Worm (Caenorhabditis elegans) whole organism, midembryonic: Measurements from ENCODE around the gene Y71H2B.8.

Source experiments
- cog-1 ChIP-seq: sonication (generic microtip); optimal IDR thresholded peaks from 2 replicates; lab custom pipeline; 2016; ENCODE audit warnings: missing genetic modification characterization, missing compliant biosample characterization
- flt-1 ChIP-seq: fragments of 200-800 bp; sonication (Bioruptor generic); IDR thresholded peaks from 2 replicates; pipeline ENCODE4 v1.3.6; 2022; ENCODE audit warnings: missing genetic modification characterization, missing compliant biosample characterization
- klf-2 ChIP-seq: fragments of 200-800 bp; sonication (Bioruptor generic); conservative IDR thresholded peaks from 2 replicates; pipeline ENCODE4 v1.3.6; 2022; ENCODE audit warnings: missing genetic modification reagents, missing genetic modification characterization, missing compliant biosample characterization

DNA sequence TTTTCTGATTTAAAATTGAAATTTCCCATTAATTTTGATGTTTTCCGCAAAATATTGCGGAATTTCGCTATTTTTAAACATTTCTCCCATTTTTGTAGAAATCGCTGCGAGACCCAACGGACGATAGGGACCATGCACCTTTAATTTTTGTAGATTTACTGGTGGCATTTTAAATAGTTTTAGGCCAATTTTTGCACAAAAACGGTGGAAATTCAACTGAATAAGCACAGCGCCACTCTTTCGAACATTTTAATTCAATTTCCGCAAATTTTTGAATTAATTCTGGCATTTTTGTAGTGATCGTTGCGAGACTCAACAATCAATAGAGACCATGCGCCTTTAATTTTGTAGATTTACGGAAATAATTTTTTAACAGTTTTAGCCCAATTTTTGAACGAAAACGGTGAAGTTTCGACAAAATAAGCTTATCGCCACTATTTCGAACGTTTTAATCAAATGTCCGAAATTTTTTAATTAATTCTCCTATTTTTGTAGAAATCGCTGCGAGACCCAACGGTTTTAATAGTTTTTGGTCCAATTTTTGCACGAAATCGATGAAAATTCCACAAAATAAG is 19.5 kb downstream of the Y71H2B.8 start:
- TF ChIP-seq cog-1: no peak
- TF ChIP-seq klf-2 (GFP tag; lab: Robert Waterston, UW): no peak
- no peak for TF ChIP-seq flt-1
